ENCODE assay signal across 1 worm cellular context in genomic region chrII:12668148-12668547, ce11.
TF ChIP-seq lines count a peak whose summit lies in the region.

No protein-coding gene starts in this region.

TF ChIP-seq in whole organism, L4 larva, 104 proteins besides CTCF, POLR2A, EP300 and RAD21 (continued from another document):
- TF ChIP-seq T20F7.1 (GFP tag; optimal IDR thresholded peaks at IDR 0.05; lab: Kevin White, UChicago), result no peak
- peak; percentile 6; the same call in 1 of the 2 replicates for TF ChIP-seq tra-1 (GFP tag; IDR thresholded peaks at IDR 0.05; lab: Robert Waterston, UW)
- no peak for TF ChIP-seq spr-1 (tag; optimal IDR thresholded peaks at IDR 0.05; lab: Kevin White, UChicago)
- TF ChIP-seq aly-2 (tag; optimal IDR thresholded peaks at IDR 0.05; lab: Kevin White, UChicago), result no peak
- TF ChIP-seq lim-7 (GFP tag; IDR thresholded peaks at IDR 0.05; lab: Robert Waterston, UW), result no peak
- no peak for TF ChIP-seq duxl-1 (tag; optimal IDR thresholded peaks at IDR 0.05; lab: Kevin White, UChicago; ENCODE audit: poor library complexity)
- no peak for TF ChIP-seq unc-39 (tag; optimal IDR thresholded peaks at IDR 0.05; lab: Kevin White, UChicago)
- no peak for TF ChIP-seq nhr-102 (tag; optimal IDR thresholded peaks at IDR 0.05; lab: Kevin White, UChicago)
- no peak for TF ChIP-seq mep-1 (tag; optimal IDR thresholded peaks at IDR 0.05; lab: Kevin White, UChicago)
- TF ChIP-seq egl-43 (GFP tag; IDR thresholded peaks at IDR 0.05; lab: Robert Waterston, UW), result 0 out of 2 replicates have a peak, but pooled peaks have one; percentile 38
- no peak for TF ChIP-seq vab-7 (GFP tag; IDR thresholded peaks at IDR 0.05; lab: Robert Waterston, UW)
- TF ChIP-seq dmd-9 (GFP tag; IDR thresholded peaks at IDR 0.05; lab: Robert Waterston, UW), result 0 out of 2 replicates have a peak, but pooled peaks have one; percentile 53
- no peak for TF ChIP-seq ctbp-1 (GFP tag; IDR thresholded peaks at IDR 0.05; lab: Robert Waterston, UW)
- no peak for TF ChIP-seq pqm-1 (tag; optimal IDR thresholded peaks at IDR 0.05; lab: Kevin White, UChicago)
- TF ChIP-seq D1046.2 (GFP tag; IDR thresholded peaks at IDR 0.05; lab: Robert Waterston, UW), result 0 out of 2 replicates have a peak, but pooled peaks have one; percentile 60
- no peak for TF ChIP-seq ceh-44 (GFP tag; IDR thresholded peaks at IDR 0.05; lab: Robert Waterston, UW)
- TF ChIP-seq ZK337.2 (GFP tag; IDR thresholded peaks at IDR 0.05; lab: Robert Waterston, UW), result no peak
- no peak for TF ChIP-seq ceh-62 (tag; optimal IDR thresholded peaks at IDR 0.05; lab: Kevin White, UChicago)
- no peak for TF ChIP-seq dpl-1 (GFP tag; optimal IDR thresholded peaks at IDR 0.05; lab: Kevin White, UChicago)
- no peak for TF ChIP-seq ztf-11 (tag; optimal IDR thresholded peaks at IDR 0.05; lab: Kevin White, UChicago)
- no peak for TF ChIP-seq F37D6.2 (tag; optimal IDR thresholded peaks at IDR 0.05; lab: Kevin White, UChicago)
- TF ChIP-seq rbr-2 (tag; optimal IDR thresholded peaks at IDR 0.05; lab: Kevin White, UChicago), result no peak
- TF ChIP-seq Y5F2A.4 (GFP tag; optimal IDR thresholded peaks at IDR 0.05; lab: Kevin White, UChicago), result no peak
- no peak for TF ChIP-seq zip-11 (GFP tag; IDR thresholded peaks at IDR 0.05; lab: Robert Waterston, UW)
- no peak for TF ChIP-seq ceh-32 (tag; optimal IDR thresholded peaks at IDR 0.05; lab: Kevin White, UChicago; ENCODE audit: poor library complexity)
- TF ChIP-seq set-16 (GFP tag; IDR thresholded peaks at IDR 0.05; lab: Robert Waterston, UW), result peak; percentile 46; the same call in 1 of the 2 replicates
- TF ChIP-seq ces-1 (GFP tag; optimal IDR thresholded peaks at IDR 0.05; lab: Kevin White, UChicago), result no peak
- TF ChIP-seq mes-2 (tag; optimal IDR thresholded peaks at IDR 0.05; lab: Kevin White, UChicago; ENCODE audit: poor library complexity, severe bottlenecking), result peak; percentile 14
